Worm (Caenorhabditis elegans) whole organism, L2 larva: ENCODE data around the gene twk-2.

Source experiments
- R02D3.7 ChIP-seq: fragments of 150-350 bp; optimal IDR thresholded peaks from 2 replicates; lab custom pipeline; 2014; ENCODE audit warnings: missing biosample characterization, missing genetic modification characterization
- ZK546.5 ChIP-seq: sonication (generic microtip); optimal IDR thresholded peaks from 2 replicates; lab custom pipeline; 2017; ENCODE audit warnings: missing biosample characterization, missing genetic modification characterization
- ama-1 ChIP-seq: fragments of 150-350 bp; optimal IDR thresholded peaks from 2 replicates; lab custom pipeline; 2018; ENCODE audit warnings: inconsistent platforms
- ceh-82 ChIP-seq: fragments of 150-350 bp; optimal IDR thresholded peaks from 2 replicates; lab custom pipeline; 2014; ENCODE audit warnings: missing biosample characterization, missing genetic modification characterization
- elt-3 ChIP-seq: sonication (generic microtip); optimal IDR thresholded peaks from 2 replicates; lab custom pipeline; 2017; ENCODE audit warnings: missing biosample characterization, missing genetic modification characterization
- mdl-1 ChIP-seq, 2 experiments: fragments of 150-350 bp in 1 of 2; sonication (generic microtip) in 1 of 2; optimal IDR thresholded peaks; 2 replicates each; lab custom pipeline; 2017; ENCODE audit warnings: missing biosample characterization in 2 of 2, missing genetic modification characterization in 2 of 2
- sma-9 ChIP-seq, 2 experiments: fragments of 150-350 bp in 1 of 2; sonication (generic microtip) in 1 of 2; optimal IDR thresholded peaks; 2 replicates each; lab custom pipeline; 2014 to 2016; ENCODE audit warnings: missing genetic modification characterization in 2 of 2, mild to moderate bottlenecking in 1 of 2, missing biosample characterization in 1 of 2, missing compliant biosample characterization in 1 of 2, missing genetic modification reagents in 1 of 2, moderate library complexity in 1 of 2
- snpc-4 ChIP-seq: fragments of 150-350 bp; optimal IDR thresholded peaks from 2 replicates; lab custom pipeline; 2014; ENCODE audit warnings: missing biosample characterization, missing genetic modification characterization
- unc-62 ChIP-seq: fragments of 150-350 bp; optimal IDR thresholded peaks from 2 replicates; lab custom pipeline; 2014; ENCODE audit warnings: missing biosample characterization, missing genetic modification reagents, missing genetic modification characterization

ce11 chrII:4489288-4489687 is 36.3 kb upstream of the twk-2 start, which contains the start of gene T05C1.3:
- no peak for TF ChIP-seq ama-1 (lab: Kevin White, UChicago)
- TF ChIP-seq unc-62 (GFP tag; lab: Kevin White, UChicago) = no peak
- no peak for TF ChIP-seq mdl-1 (tag; optimal IDR thresholded peaks at IDR 0.05; lab: Kevin White, UChicago)
- TF ChIP-seq ceh-82 (tag; lab: Kevin White, UChicago) = no peak
- no peak for TF ChIP-seq ZK546.5 (tag; lab: Kevin White, UChicago)
- no peak for TF ChIP-seq sma-9 (GFP tag; optimal IDR thresholded peaks at IDR 0.05; lab: Kevin White, UChicago)
- TF ChIP-seq sma-9 (tag; optimal IDR thresholded peaks at IDR 0.05; lab: Kevin White, UChicago) = no peak
- no peak for TF ChIP-seq elt-3 (tag; lab: Kevin White, UChicago)
- no peak for TF ChIP-seq R02D3.7 (tag; lab: Kevin White, UChicago)
- no peak for TF ChIP-seq snpc-4 (tag; lab: Kevin White, UChicago)
